Worm (Caenorhabditis elegans) whole organism, young adult: ENCODE results near the gene F54F12.1.
A peak's percentile ranks its signal among the peaks of the same experiment; 100 is the strongest.

Source experiments
- B0019.2 ChIP-seq: fragments of 200-800 bp; sonication (Bioruptor generic); conservative IDR thresholded peaks from 2 replicates; pipeline ENCODE4 v1.3.6; 2022; ENCODE audit warnings: missing genetic modification reagents, missing genetic modification characterization, missing compliant biosample characterization
- B0035.1 ChIP-seq: sonication (generic microtip); optimal IDR thresholded peaks from 2 replicates; lab custom pipeline; 2016; ENCODE audit warnings: missing genetic modification characterization, mild to moderate bottlenecking, missing compliant biosample characterization, missing genotype, missing genetic modification reagents
- B0336.3 ChIP-seq: fragments of 200-800 bp; sonication (Bioruptor generic); IDR thresholded peaks from 2 replicates; pipeline ENCODE4 v1.3.6; 2022; ENCODE audit warnings: missing genetic modification characterization, missing compliant biosample characterization
- F52B5.7 ChIP-seq: sonication (generic microtip); optimal IDR thresholded peaks from 2 replicates; lab custom pipeline; 2016; ENCODE audit warnings: mild to moderate bottlenecking, missing genetic modification characterization, missing compliant biosample characterization
- F57C9.4 ChIP-seq: sonication (generic microtip); optimal IDR thresholded peaks from 2 replicates; lab custom pipeline; 2017; ENCODE audit warnings: mild to moderate bottlenecking, missing genetic modification characterization, missing compliant biosample characterization
- K11D2.4 ChIP-seq: fragments of 200-800 bp; sonication (Bioruptor generic); IDR thresholded peaks from 2 replicates; pipeline ENCODE4 v1.3.6; 2022; ENCODE audit warnings: missing genetic modification reagents, missing genetic modification characterization, missing compliant biosample characterization
- Y53G8AR.9 ChIP-seq: fragments of 200-800 bp; sonication (Bioruptor generic); conservative IDR thresholded peaks from 2 replicates; pipeline ENCODE4 v1.3.6; 2022; ENCODE audit warnings: missing genetic modification reagents, missing genetic modification characterization, missing compliant biosample characterization
- Y56A3A.18 ChIP-seq: fragments of 200-800 bp; sonication (Bioruptor generic); IDR thresholded peaks from 2 replicates; pipeline ENCODE4 v1.3.6; 2022; ENCODE audit warnings: missing genetic modification reagents, missing genetic modification characterization, missing compliant biosample characterization
- ama-1 ChIP-seq, 3 experiments: fragments of 150-350 bp in 1 of 3; sonication (generic microtip) in 2 of 3; optimal IDR thresholded peaks; 2 replicates each; lab custom pipeline; 2014 to 2018; ENCODE audit warnings: missing biosample characterization in 2 of 3, missing genetic modification characterization in 2 of 3, missing genetic modification reagents in 2 of 3
- aptf-2 ChIP-seq: fragments of 200-800 bp; sonication (Bioruptor generic); conservative IDR thresholded peaks from 2 replicates; pipeline ENCODE4 v1.3.6; 2022; ENCODE audit warnings: missing genetic modification reagents, missing genetic modification characterization, missing compliant biosample characterization
- atf-7 ChIP-seq: sonication (generic microtip); optimal IDR thresholded peaks from 2 replicates; lab custom pipeline; 2017; ENCODE audit warnings: mild to moderate bottlenecking, missing genetic modification characterization, missing compliant biosample characterization
- attf-5 ChIP-seq: fragments of 200-800 bp; sonication (Bioruptor generic); optimal IDR thresholded peaks from 2 replicates; lab custom pipeline; 2018; ENCODE audit warnings: mild to moderate bottlenecking, missing genetic modification characterization, missing compliant biosample characterization
- ccch-3 ChIP-seq: fragments of 200-800 bp; sonication (Bioruptor generic); optimal IDR thresholded peaks from 2 replicates; lab custom pipeline; 2018; ENCODE audit warnings: mild to moderate bottlenecking, missing genetic modification characterization, missing compliant biosample characterization
- cebp-1 ChIP-seq, 2 experiments: fragments of 200-800 bp in 1 of 2; sonication (Bioruptor generic) in 1 of 2; sonication (generic microtip) in 1 of 2; IDR thresholded peaks in 1 of 2; optimal IDR thresholded peaks in 1 of 2; 2 replicates each; pipeline versions ENCODE4 v1.3.6 to Lab custom; 2017 to 2022; ENCODE audit warnings: missing compliant biosample characterization in 2 of 2, missing genetic modification characterization in 2 of 2, mild to moderate bottlenecking in 1 of 2, missing genetic modification reagents in 1 of 2, moderate library complexity in 1 of 2
- cebp-2 ChIP-seq: fragments of 200-800 bp; sonication (Bioruptor generic); IDR thresholded peaks from 2 replicates; pipeline ENCODE4 v1.3.6; 2022; ENCODE audit warnings: missing genetic modification characterization, missing compliant biosample characterization
- ceh-91 ChIP-seq: fragments of 200-800 bp; sonication (Bioruptor generic); IDR thresholded peaks from 2 replicates; pipeline ENCODE4 v1.3.6; 2022; ENCODE audit warnings: missing genetic modification reagents, missing genetic modification characterization, missing compliant biosample characterization
- die-1 ChIP-seq: sonication (generic microtip); optimal IDR thresholded peaks from 2 replicates; lab custom pipeline; 2016; ENCODE audit warnings: missing genotype, mild to moderate bottlenecking, missing genetic modification characterization, missing compliant biosample characterization
- dpl-1 ChIP-seq: fragments of 150-350 bp; optimal IDR thresholded peaks from 2 replicates; lab custom pipeline; 2014; ENCODE audit warnings: missing biosample characterization, missing genetic modification reagents, missing genetic modification characterization
- egl-18 ChIP-seq: fragments of 200-800 bp; sonication (Bioruptor generic); IDR thresholded peaks from 2 replicates; pipeline ENCODE4 v1.3.6; 2022; ENCODE audit warnings: missing genetic modification reagents, missing genetic modification characterization, missing compliant biosample characterization
- egrh-3 ChIP-seq: fragments of 200-800 bp; sonication (Bioruptor generic); IDR thresholded peaks from 2 replicates; pipeline ENCODE4 v1.3.6; 2022; ENCODE audit warnings: missing genetic modification reagents, missing genetic modification characterization, missing compliant biosample characterization
- hlh-12 ChIP-seq: sonication (generic microtip); optimal IDR thresholded peaks from 2 replicates; lab custom pipeline; 2016; ENCODE audit warnings: missing genetic modification characterization, missing compliant biosample characterization
- hmg-20 ChIP-seq: fragments of 200-800 bp; sonication (Bioruptor generic); IDR thresholded peaks from 2 replicates; pipeline ENCODE4 v1.3.6; 2022; ENCODE audit warnings: missing genetic modification reagents, missing genetic modification characterization, missing compliant biosample characterization
- let-526 ChIP-seq: fragments of 200-800 bp; sonication (Bioruptor generic); IDR thresholded peaks from 2 replicates; pipeline ENCODE4 v1.3.6; 2022; ENCODE audit warnings: missing genetic modification reagents, missing genetic modification characterization, missing compliant biosample characterization
- let-607 ChIP-seq, 2 experiments: fragments of 200-800 bp in 1 of 2; sonication (Bioruptor generic) in 1 of 2; sonication (generic microtip) in 1 of 2; optimal IDR thresholded peaks; 2 replicates each; lab custom pipeline; 2016 to 2018; ENCODE audit warnings: mild to moderate bottlenecking in 2 of 2, missing compliant biosample characterization in 2 of 2, missing genetic modification characterization in 2 of 2, moderate library complexity in 2 of 2, missing genotype in 1 of 2
- lin-35 ChIP-seq, 3 experiments: fragments of 150-350 bp in 2 of 3; sonication (generic microtip) in 1 of 3; optimal IDR thresholded peaks; 2 replicates each; lab custom pipeline; 2014 to 2018; ENCODE audit warnings: missing biosample characterization in 3 of 3, missing genetic modification characterization in 3 of 3, missing genetic modification reagents in 3 of 3
- lin-40 ChIP-seq: sonication (generic microtip); optimal IDR thresholded peaks from 2 replicates; lab custom pipeline; 2016; ENCODE audit warnings: missing genetic modification characterization, mild to moderate bottlenecking, missing compliant biosample characterization, missing genotype, missing genetic modification reagents
- lir-1 ChIP-seq: fragments of 200-800 bp; sonication (Bioruptor generic); conservative IDR thresholded peaks from 2 replicates; pipeline ENCODE4 v1.3.6; 2022; ENCODE audit warnings: missing genetic modification reagents, missing genetic modification characterization, missing compliant biosample characterization
- lsy-27 ChIP-seq: sonication (generic microtip); optimal IDR thresholded peaks from 2 replicates; lab custom pipeline; 2017; ENCODE audit warnings: missing genetic modification characterization, mild to moderate bottlenecking, missing compliant biosample characterization, antibody characterized with exemption, missing genotype, borderline replicate concordance; ENCODE audit not compliant: insufficient read depth
- madf-10 ChIP-seq: sonication (generic microtip); optimal IDR thresholded peaks from 2 replicates; lab custom pipeline; 2016; ENCODE audit warnings: mild to moderate bottlenecking, missing genetic modification characterization, missing compliant biosample characterization
- madf-8 ChIP-seq: fragments of 200-800 bp; sonication (Bioruptor generic); conservative IDR thresholded peaks from 2 replicates; pipeline ENCODE4 v1.3.6; 2022; ENCODE audit warnings: missing genetic modification reagents, missing genetic modification characterization, missing compliant biosample characterization
- nfyb-1 ChIP-seq: fragments of 200-800 bp; sonication (Bioruptor generic); IDR thresholded peaks from 2 replicates; pipeline ENCODE4 v1.3.6; 2022; ENCODE audit warnings: missing genetic modification reagents, missing genetic modification characterization, missing compliant biosample characterization
- nhr-120 ChIP-seq: fragments of 200-800 bp; sonication (Bioruptor generic); IDR thresholded peaks from 2 replicates; pipeline ENCODE4 v1.3.6; 2022; ENCODE audit warnings: missing genetic modification characterization, missing compliant biosample characterization
- nhr-27 ChIP-seq: fragments of 200-800 bp; sonication (Bioruptor generic); optimal IDR thresholded peaks from 2 replicates; lab custom pipeline; 2018; ENCODE audit warnings: mild to moderate bottlenecking, missing genetic modification characterization, moderate library complexity, missing compliant biosample characterization
- nhr-80 ChIP-seq: sonication (generic microtip); optimal IDR thresholded peaks from 2 replicates; lab custom pipeline; 2016; ENCODE audit warnings: missing genetic modification characterization, missing compliant biosample characterization
- pha-4 ChIP-seq: fragments of 150-350 bp; sonication (generic microtip); optimal IDR thresholded peaks from 2 replicates; lab custom pipeline; 2014; ENCODE audit warnings: missing biosample characterization, missing genetic modification reagents, missing genetic modification characterization
- rec-8 ChIP-seq, 2 experiments: sonication (generic microtip); optimal IDR thresholded peaks; 2 replicates each; lab custom pipeline; 2016; ENCODE audit warnings: mild to moderate bottlenecking in 2 of 2, missing genetic modification characterization in 2 of 2, missing genetic modification reagents in 2 of 2, missing genotype in 2 of 2, missing biosample characterization in 1 of 2, missing compliant biosample characterization in 1 of 2, moderate library complexity in 1 of 2
- rpc-1 ChIP-seq, 2 experiments: fragments of 150-350 bp in 1 of 2; sonication (generic microtip) in 1 of 2; optimal IDR thresholded peaks; 2 replicates each; lab custom pipeline; 2014 to 2018; ENCODE audit warnings: missing biosample characterization in 1 of 2, missing genetic modification characterization in 1 of 2, missing genetic modification reagents in 1 of 2, missing genotype in 1 of 2
- sdz-38 ChIP-seq: sonication (generic microtip); optimal IDR thresholded peaks from 2 replicates; lab custom pipeline; 2016; ENCODE audit warnings: missing genotype, missing genetic modification characterization, missing compliant biosample characterization
- sea-2 ChIP-seq: fragments of 200-800 bp; sonication (Bioruptor generic); IDR thresholded peaks from 2 replicates; pipeline ENCODE4 v1.3.6; 2022; ENCODE audit warnings: missing genetic modification characterization, missing compliant biosample characterization
- snpc-1.3 ChIP-seq: sonication (generic microtip); optimal IDR thresholded peaks from 2 replicates; lab custom pipeline; 2017; ENCODE audit warnings: missing genetic modification characterization, mild to moderate bottlenecking, missing compliant biosample characterization, antibody characterized with exemption, moderate library complexity, missing genotype, missing genetic modification reagents; ENCODE audit not compliant: insufficient read depth
- somi-1 ChIP-seq: fragments of 200-800 bp; sonication (Bioruptor generic); optimal IDR thresholded peaks from 2 replicates; lab custom pipeline; 2018; ENCODE audit warnings: mild to moderate bottlenecking, missing genetic modification characterization, missing compliant biosample characterization
- unc-130 ChIP-seq: sonication (generic microtip); optimal IDR thresholded peaks from 2 replicates; lab custom pipeline; 2016; ENCODE audit warnings: missing genetic modification reagents, missing genetic modification characterization, missing compliant biosample characterization
- unc-62 ChIP-seq: fragments of 150-350 bp; optimal IDR thresholded peaks from 2 replicates; lab custom pipeline; 2014; ENCODE audit warnings: missing biosample characterization, missing genetic modification reagents, missing genetic modification characterization
- zfh-2 ChIP-seq: fragments of 200-800 bp; sonication (Bioruptor generic); conservative IDR thresholded peaks from 2 replicates; pipeline ENCODE4 v1.3.6; 2022; ENCODE audit warnings: missing genetic modification reagents, missing genetic modification characterization, missing compliant biosample characterization
- ztf-3 ChIP-seq: fragments of 200-800 bp; sonication (Bioruptor generic); optimal IDR thresholded peaks from 2 replicates; lab custom pipeline; 2018; ENCODE audit warnings: mild to moderate bottlenecking, missing genetic modification characterization, missing compliant biosample characterization
- ztf-6 ChIP-seq: fragments of 200-800 bp; sonication (Bioruptor generic); IDR thresholded peaks from 2 replicates; pipeline ENCODE4 v1.3.6; 2022; ENCODE audit warnings: missing genetic modification reagents, missing genetic modification characterization, missing compliant biosample characterization

The F54F12.1 gene

DNA sequence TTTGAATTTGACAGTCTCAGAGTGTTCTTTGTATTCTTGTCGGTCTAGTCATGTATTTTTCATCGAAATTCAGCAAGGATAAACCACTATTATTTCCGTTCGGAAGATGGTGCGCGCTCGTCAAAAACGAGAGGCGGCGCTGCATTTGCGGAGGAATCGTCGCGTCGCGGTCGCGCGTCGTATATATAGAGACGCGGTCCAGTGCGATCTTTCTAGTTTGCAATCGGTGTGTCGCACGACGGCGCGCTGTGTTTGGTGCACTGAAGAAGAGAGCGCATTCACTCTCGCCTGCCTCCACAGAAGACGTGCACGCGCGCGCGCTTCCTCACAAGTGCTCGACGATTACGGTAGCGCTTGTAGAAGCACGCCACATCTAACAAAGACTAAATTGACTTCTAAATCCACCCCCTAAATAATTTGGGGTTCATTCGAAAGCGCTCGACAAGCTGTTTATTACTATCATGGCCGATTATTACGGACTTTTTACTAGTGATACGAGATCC, 15.4 kb upstream of the F54F12.1 start, which contains the start of gene Y39E4B.6 (continued):
- TF ChIP-seq let-526 (GFP tag; lab: Robert Waterston, UW): peak; percentile 94
- no peak for TF ChIP-seq sdz-38 (tag; lab: Kevin White, UChicago)
- peak; percentile 73 for TF ChIP-seq B0035.1 (tag; lab: Kevin White, UChicago)
- no peak for TF ChIP-seq unc-130 (GFP tag; lab: Kevin White, UChicago)
- peak; percentile 95 for TF ChIP-seq lir-1 (GFP tag; lab: Robert Waterston, UW)
- peak; percentile 87 for TF ChIP-seq egl-18 (GFP tag; lab: Robert Waterston, UW)
- TF ChIP-seq cebp-1 (GFP tag; IDR thresholded peaks at IDR 0.05; lab: Robert Waterston, UW): peak; percentile 81; the same call in 1 of the 2 replicates
- TF ChIP-seq cebp-1 (tag; optimal IDR thresholded peaks at IDR 0.05; lab: Kevin White, UChicago): peak; percentile 95
- peak; percentile 91 for TF ChIP-seq nhr-80 (tag; lab: Kevin White, UChicago)
- peak; percentile 93 for TF ChIP-seq B0336.3 (GFP tag; lab: Robert Waterston, UW)
- TF ChIP-seq lin-35 (GFP tag; optimal IDR thresholded peaks at IDR 0.05; lab: Kevin White, UChicago): peak in 1 of 3 experiments; percentile 69
- peak; percentile 2 for TF ChIP-seq pha-4 (tag; lab: Kevin White, UChicago)
- no peak for TF ChIP-seq lsy-27
- TF ChIP-seq ama-1 (optimal IDR thresholded peaks at IDR 0.05; lab: Kevin White, UChicago): peak; percentile 95
- no peak for TF ChIP-seq ama-1 (GFP tag; optimal IDR thresholded peaks at IDR 0.05; lab: Kevin White, UChicago)
- TF ChIP-seq madf-8 (GFP tag; lab: Robert Waterston, UW): no peak
- peak; percentile 58 to 78 for TF ChIP-seq let-607 (tag; optimal IDR thresholded peaks at IDR 0.05; lab: Kevin White, UChicago)
- peak; percentile 73 for TF ChIP-seq die-1 (tag; lab: Kevin White, UChicago)
- TF ChIP-seq zfh-2 (GFP tag; lab: Robert Waterston, UW): peak; percentile 99
- TF ChIP-seq ztf-3 (GFP tag; lab: Kevin White, UChicago): peak; percentile 82
- peak; percentile 95 for TF ChIP-seq K11D2.4 (GFP tag; lab: Robert Waterston, UW)
- 0 out of 2 replicates have a peak, but pooled peaks have one; percentile 10 for TF ChIP-seq B0019.2 (GFP tag; lab: Robert Waterston, UW)
- no peak for TF ChIP-seq snpc-1.3 (tag; lab: Kevin White, UChicago)
- TF ChIP-seq egrh-3: peak; percentile 85
- TF ChIP-seq hlh-12 (tag; lab: Kevin White, UChicago): no peak
- TF ChIP-seq lin-40 (tag; lab: Kevin White, UChicago): peak; percentile 97
- TF ChIP-seq ccch-3 (GFP tag; lab: Kevin White, UChicago): no peak
- peak; percentile 96 for TF ChIP-seq madf-10 (tag; lab: Kevin White, UChicago)
- peak; percentile 89 for TF ChIP-seq atf-7 (tag; lab: Kevin White, UChicago)
- peak; percentile 94 for TF ChIP-seq F52B5.7 (tag; lab: Kevin White, UChicago)
- TF ChIP-seq rec-8 (tag; optimal IDR thresholded peaks at IDR 0.05; lab: Kevin White, UChicago): no peak
- no peak for TF ChIP-seq cebp-2
- TF ChIP-seq aptf-2 (GFP tag; lab: Robert Waterston, UW): no peak; the same call in 1 of the 2 replicates
- TF ChIP-seq ceh-91 (GFP tag; lab: Robert Waterston, UW): 0 out of 2 replicates have a peak, but pooled peaks have one; percentile 34
- no peak for TF ChIP-seq nhr-120 (GFP tag; lab: Robert Waterston, UW)
- TF ChIP-seq attf-5 (GFP tag; lab: Kevin White, UChicago): peak; percentile 98
- TF ChIP-seq nfyb-1 (GFP tag; lab: Robert Waterston, UW): peak; percentile 96
- TF ChIP-seq ztf-6 (GFP tag; lab: Robert Waterston, UW): peak; percentile 96
- TF ChIP-seq Y56A3A.18 (GFP tag; lab: Robert Waterston, UW): no peak
- TF ChIP-seq F57C9.4: peak; percentile 27
- peak; percentile 82 for TF ChIP-seq Y53G8AR.9
- peak; percentile 29 for TF ChIP-seq nhr-27 (tag; lab: Kevin White, UChicago)
- TF ChIP-seq sea-2 (GFP tag; lab: Robert Waterston, UW): peak; percentile 64; the same call in 1 of the 2 replicates
- no peak for TF ChIP-seq unc-62
- TF ChIP-seq somi-1 (GFP tag; lab: Kevin White, UChicago): peak; percentile 97
- no peak for TF ChIP-seq dpl-1 (GFP tag; lab: Kevin White, UChicago)
- TF ChIP-seq rpc-1 (optimal IDR thresholded peaks at IDR 0.05; lab: Kevin White, UChicago): peak; percentile 2
- TF ChIP-seq rpc-1 (tag; optimal IDR thresholded peaks at IDR 0.05; lab: Kevin White, UChicago): no peak
- no peak; the same call in 1 of the 2 replicates for TF ChIP-seq hmg-20 (GFP tag; lab: Robert Waterston, UW)
